Fruit fly (Drosophila melanogaster): Measurements from ENCODE around the gene emei.

Gene emei

dm6 chr3L:11125636-11126532, 16.4 kb downstream of the emei start (continued):
- TF ChIP-seq CG6683 (GFP tag; optimal IDR thresholded peaks at IDR 0.05), result no peak
- no peak for TF ChIP-seq CG13296 (GFP tag; optimal IDR thresholded peaks at IDR 0.05)
- TF ChIP-seq CG9727 (GFP tag; optimal IDR thresholded peaks at IDR 0.05), result no peak
- no peak for TF ChIP-seq Kr (GFP tag; optimal IDR thresholded peaks at IDR 0.05)
- no peak for TF ChIP-seq CG31388 (GFP tag; optimal IDR thresholded peaks at IDR 0.05)

- no peak for TF ChIP-seq BEAF-32 (GFP tag; optimal IDR thresholded peaks at IDR 0.05)
- no peak for TF ChIP-seq CG13123 (GFP tag; optimal IDR thresholded peaks at IDR 0.05)
- no peak for TF ChIP-seq Sin3A (optimal IDR thresholded peaks at IDR 0.05)
- no peak for TF ChIP-seq CG6654 (GFP tag; optimal IDR thresholded peaks at IDR 0.05)
- no peak for TF ChIP-seq Bteb2 (GFP tag; optimal IDR thresholded peaks at IDR 0.05)
- TF ChIP-seq Ets65A (GFP tag), result no peak
- TF ChIP-seq CG43689 (GFP tag; IDR thresholded peaks at IDR 0.05), result no peak
Observed at dm6 chr3L:11130535-11130934, 21.0 kb downstream of the emei start, which contains the start of gene nol. nol (plus strand) TSS chr3L:11130835.

dm6 chr3L:11132055-11132454, 22.6 kb downstream of the emei start, which contains the start of gene CG32074:
CG32074 (minus strand) TSS chr3L:11132322.
- TF ChIP-seq CG31441 (GFP tag; IDR thresholded peaks at IDR 0.05) (0 out of 2 replicates have a peak, but pooled peaks have one; percentile 35), pfk (GFP tag; optimal IDR thresholded peaks at IDR 0.05) (peak; percentile 54), CG3995 (GFP tag; optimal IDR thresholded peaks at IDR 0.05) (peak; percentile 80)

- TF ChIP-seq CG16813 (GFP tag; IDR thresholded peaks at IDR 0.05; ENCODE audit: partially characterized antibody) (0 out of 3 replicates have a peak, but pooled peaks have one; percentile 14), CG3995 (GFP tag; optimal IDR thresholded peaks at IDR 0.05) (peak; percentile 91), pfk (GFP tag; optimal IDR thresholded peaks at IDR 0.05) (peak; percentile 67), zfh1 (GFP tag; IDR thresholded peaks at IDR 0.05) (0 out of 3 replicates have a peak, but pooled peaks have one; percentile 44), ro (GFP tag; IDR thresholded peaks at IDR 0.05) (0 out of 2 replicates have a peak, but pooled peaks have one; percentile 18), Med (GFP tag) (peak; percentile 24)
Observed at dm6 chr3L:11134886-11135285, 25.4 kb downstream of the emei start, which contains the start of gene CG14143. CG14143 (plus strand) TSS chr3L:11134987.

dm6 chr3L:11135846-11136245, 26.4 kb downstream of the emei start, which contains the start of gene IRSp53:
IRSp53 (plus strand) TSS chr3L:11136049.
- TF ChIP-seq sqz (GFP tag; optimal IDR thresholded peaks at IDR 0.05), result peak; percentile 37
- no peak for TF ChIP-seq CG18476 (GFP tag; optimal IDR thresholded peaks at IDR 0.05)
- peak; percentile 61 for TF ChIP-seq CG15514 (GFP tag; optimal IDR thresholded peaks at IDR 0.05)
- peak; percentile 1 for TF ChIP-seq CG7987 (GFP tag; optimal IDR thresholded peaks at IDR 0.05)
- TF ChIP-seq tna (GFP tag; IDR thresholded peaks at IDR 0.05; ENCODE audit: partially characterized antibody), result peak; percentile 38; the same call in 1 of the 2 replicates
- peak; percentile 77 for TF ChIP-seq CTCF (GFP tag; optimal IDR thresholded peaks at IDR 0.05)
- no peak for TF ChIP-seq bab2 (GFP tag; optimal IDR thresholded peaks at IDR 0.05)
- TF ChIP-seq sens (GFP tag), result peak; percentile 57
- TF ChIP-seq CG13287 (GFP tag; IDR thresholded peaks at IDR 0.05; ENCODE audit: partially characterized antibody), result peak; percentile 31; the same call in 1 of the 2 replicates
- TF ChIP-seq Bgb (GFP tag; IDR thresholded peaks at IDR 0.05; ENCODE audit: partially characterized antibody), result 0 out of 2 replicates have a peak, but pooled peaks have one; percentile 17
- no peak for TF ChIP-seq D (optimal IDR thresholded peaks at IDR 0.05)
- no peak for TF ChIP-seq D (GFP tag; optimal IDR thresholded peaks at IDR 0.05)
- TF ChIP-seq ato (GFP tag; IDR thresholded peaks at IDR 0.05; ENCODE audit: partially characterized antibody), result peak; percentile 51; the same call in 1 of the 2 replicates
- peak; percentile 0 for TF ChIP-seq corto (GFP tag; optimal IDR thresholded peaks at IDR 0.05)
- peak; percentile 11 for TF ChIP-seq caup (GFP tag; optimal IDR thresholded peaks at IDR 0.05; ENCODE audit: severe bottlenecking)
- peak; percentile 21 for TF ChIP-seq gro (GFP tag; optimal IDR thresholded peaks at IDR 0.05)
- TF ChIP-seq Drgx (GFP tag; IDR thresholded peaks at IDR 0.05), result 0 out of 2 replicates have a peak, but pooled peaks have one; percentile 5
- peak; percentile 79 for TF ChIP-seq Jarid2 (GFP tag; optimal IDR thresholded peaks at IDR 0.05)
- TF ChIP-seq CG13296 (GFP tag; optimal IDR thresholded peaks at IDR 0.05), result no peak
